Fruit fly (Drosophila melanogaster) whole organism, wandering third instar larva: ENCODE data around the gene SelT.
A peak's percentile ranks its signal among the peaks of the same experiment; 100 is the strongest.

ENCODE experiments used
- Abd-B ChIP-seq: fragments of >200 bp; optimal IDR thresholded peaks from 2 replicates; lab custom pipeline; 2017; ENCODE audit warnings: missing biosample characterization, missing genetic modification characterization
- CG32264 ChIP-seq: fragments of 200-800 bp; sonication (Bioruptor generic); optimal IDR thresholded peaks from 2 replicates; lab custom pipeline; 2016; ENCODE audit warnings: missing biosample characterization, missing genetic modification characterization
- CG9705 ChIP-seq: fragments of 200-800 bp; sonication (Bioruptor generic); optimal IDR thresholded peaks from 2 replicates; lab custom pipeline; 2018; ENCODE audit warnings: missing biosample characterization, mild to moderate bottlenecking, missing genetic modification characterization
- CrebA ChIP-seq: fragments of 200-800 bp; sonication (Bioruptor generic); optimal IDR thresholded peaks from 2 replicates; lab custom pipeline; 2016; ENCODE audit warnings: missing biosample characterization, mild to moderate bottlenecking, missing genetic modification characterization, borderline replicate concordance
- Dfd ChIP-seq: fragments of >200 bp; optimal IDR thresholded peaks from 2 replicates; lab custom pipeline; 2017; ENCODE audit warnings: missing biosample characterization, missing genetic modification characterization
- Dif ChIP-seq: fragments of 200-275, 200-300 bp; sonication (Bioruptor generic); optimal IDR thresholded peaks from 2 replicates; lab custom pipeline; 2018; ENCODE audit warnings: missing biosample characterization, missing genetic modification characterization; ENCODE audit not compliant: partially characterized antibody
- GATAd ChIP-seq: sonication (Bioruptor generic); optimal IDR thresholded peaks from 2 replicates; lab custom pipeline; 2016; ENCODE audit warnings: missing biosample characterization, missing genetic modification characterization
- HLH106 ChIP-seq: fragments of 200-800 bp; optimal IDR thresholded peaks from 3 replicates; lab custom pipeline; 2019; ENCODE audit warnings: missing biosample characterization, mild to moderate bottlenecking, missing genetic modification characterization, moderate library complexity
- Hnf4 ChIP-seq: fragments of 200-800 bp; sonication (Bioruptor generic); optimal IDR thresholded peaks from 2 replicates; lab custom pipeline; 2016; ENCODE audit warnings: missing biosample characterization, mild to moderate bottlenecking, missing genetic modification characterization
- Hr78 ChIP-seq: fragments of >200 bp; optimal IDR thresholded peaks from 2 replicates; lab custom pipeline; 2017; ENCODE audit warnings: missing biosample characterization, missing genetic modification characterization
- Hr83 ChIP-seq: fragments of 200-300 bp; sonication (Bioruptor generic); optimal IDR thresholded peaks from 2 replicates; lab custom pipeline; 2016; ENCODE audit warnings: missing biosample characterization, mild to moderate bottlenecking, missing genetic modification characterization, moderate library complexity; ENCODE audit not compliant: poor library complexity, severe bottlenecking
- Jra ChIP-seq: sonication (Bioruptor generic); optimal IDR thresholded peaks from 2 replicates; lab custom pipeline; 2016; ENCODE audit warnings: missing biosample characterization, missing genetic modification characterization
- Mio ChIP-seq: sonication (Bioruptor generic); optimal IDR thresholded peaks from 2 replicates; lab custom pipeline; 2016; ENCODE audit warnings: missing biosample characterization, missing genetic modification characterization
- Myc ChIP-seq: fragments of >200 bp; optimal IDR thresholded peaks from 2 replicates; lab custom pipeline; 2017
- N ChIP-seq: fragments of >200 bp; optimal IDR thresholded peaks from 2 replicates; lab custom pipeline; 2018; ENCODE audit warnings: missing biosample characterization, missing external identifiers, missing genetic modification characterization
- OdsH ChIP-seq: fragments of 200-800 bp; sonication (Bioruptor generic); optimal IDR thresholded peaks from 2 replicates; lab custom pipeline; 2016; ENCODE audit warnings: missing biosample characterization, mild to moderate bottlenecking, missing genetic modification characterization
- Rel ChIP-seq, 2 experiments: fragments of 200-800 bp; sonication (Bioruptor generic) in 1 of 2; optimal IDR thresholded peaks; 2 replicates in 1 of 2; 3 replicates in 1 of 2; lab custom pipeline; 2016 to 2019; ENCODE audit warnings: mild to moderate bottlenecking in 2 of 2, missing biosample characterization in 2 of 2, missing genetic modification characterization in 2 of 2, moderate library complexity in 1 of 2
- Sp1 ChIP-seq: fragments of 200-800 bp; sonication (Bioruptor generic); optimal IDR thresholded peaks from 3 replicates; lab custom pipeline; 2019; ENCODE audit warnings: missing biosample characterization, mild to moderate bottlenecking, missing genetic modification characterization, moderate library complexity
- Vsx2 ChIP-seq: fragments of 200-300, 225-300 bp; sonication (Bioruptor generic); optimal IDR thresholded peaks from 2 replicates; lab custom pipeline; 2018; ENCODE audit warnings: missing biosample characterization, missing genetic modification characterization; ENCODE audit not compliant: partially characterized antibody
- br ChIP-seq: fragments of 200-800 bp; sonication (Bioruptor generic); optimal IDR thresholded peaks from 2 replicates; lab custom pipeline; 2016; ENCODE audit warnings: missing biosample characterization, missing genetic modification characterization
- brk ChIP-seq: fragments of 200-800 bp; sonication (Bioruptor generic); optimal IDR thresholded peaks from 2 replicates; lab custom pipeline; 2016; ENCODE audit warnings: missing biosample characterization, mild to moderate bottlenecking, missing genetic modification characterization
- dl ChIP-seq, 2 experiments: fragments of 175-275, 200-275 bp in 1 of 2; fragments of 200-275 bp in 1 of 2; sonication (Bioruptor generic); optimal IDR thresholded peaks; lab custom pipeline; 2018; ENCODE audit warnings: mild to moderate bottlenecking in 2 of 2, missing biosample characterization in 2 of 2, missing genetic modification characterization in 2 of 2, moderate library complexity in 2 of 2; ENCODE audit not compliant: partially characterized antibody in 2 of 2, insufficient read depth in 1 of 2
- dmrt93B ChIP-seq: fragments of 200-800 bp; sonication (Bioruptor generic); optimal IDR thresholded peaks from 2 replicates; lab custom pipeline; 2018; ENCODE audit warnings: missing biosample characterization, mild to moderate bottlenecking, missing genetic modification characterization
- dsf ChIP-seq: sonication (Bioruptor generic); optimal IDR thresholded peaks from 2 replicates; lab custom pipeline; 2016; ENCODE audit warnings: missing biosample characterization, missing genetic modification characterization, borderline replicate concordance
- ey ChIP-seq: fragments of 200-800 bp; sonication (Bioruptor generic); optimal IDR thresholded peaks from 2 replicates; lab custom pipeline; 2016; ENCODE audit warnings: missing biosample characterization, missing genetic modification characterization
- foxo ChIP-seq, 2 experiments: fragments of 200-800 bp; sonication (Bioruptor generic); optimal IDR thresholded peaks; 2 replicates in 1 of 2; 3 replicates in 1 of 2; lab custom pipeline; 2016 to 2017; ENCODE audit warnings: missing biosample characterization in 2 of 2, missing genetic modification characterization in 2 of 2
- fru ChIP-seq: fragments of 200-800 bp; sonication (Bioruptor generic); optimal IDR thresholded peaks from 3 replicates; lab custom pipeline; 2016; ENCODE audit warnings: missing biosample characterization, mild to moderate bottlenecking, missing genetic modification characterization
- h ChIP-seq: fragments of 200-800 bp; sonication (Bioruptor generic); optimal IDR thresholded peaks from 3 replicates; lab custom pipeline; 2016; ENCODE audit warnings: missing biosample characterization, mild to moderate bottlenecking, missing genetic modification characterization
- jim ChIP-seq: fragments of 175-275, 200-325 bp; sonication (Bioruptor generic); optimal IDR thresholded peaks from 2 replicates; lab custom pipeline; 2016; ENCODE audit warnings: missing biosample characterization, mild to moderate bottlenecking, missing genetic modification characterization
- lola ChIP-seq: fragments of >200 bp; optimal IDR thresholded peaks from 2 replicates; lab custom pipeline; 2017; ENCODE audit warnings: missing biosample characterization, missing genetic modification characterization
- pan ChIP-seq: fragments of >200 bp; optimal IDR thresholded peaks from 2 replicates; lab custom pipeline; 2017
- psq ChIP-seq: fragments of 200-800 bp; sonication (Bioruptor generic); optimal IDR thresholded peaks from 3 replicates; lab custom pipeline; 2017; ENCODE audit warnings: missing biosample characterization, mild to moderate bottlenecking, missing genetic modification characterization, moderate library complexity
- rgr ChIP-seq: fragments of 200-800 bp; sonication (Bioruptor generic); optimal IDR thresholded peaks from 3 replicates; lab custom pipeline; 2016; ENCODE audit warnings: missing biosample characterization, mild to moderate bottlenecking, missing genetic modification characterization
- sage ChIP-seq: fragments of 200-800 bp; sonication (Bioruptor generic); optimal IDR thresholded peaks from 2 replicates; lab custom pipeline; 2016; ENCODE audit warnings: missing biosample characterization, mild to moderate bottlenecking, missing genetic modification characterization
- sv ChIP-seq: fragments of 200-800 bp; sonication (Bioruptor generic); optimal IDR thresholded peaks from 3 replicates; lab custom pipeline; 2016; ENCODE audit warnings: missing biosample characterization, missing genetic modification characterization
- tai ChIP-seq: sonication (Bioruptor generic); optimal IDR thresholded peaks from 2 replicates; lab custom pipeline; 2016; ENCODE audit warnings: missing biosample characterization, missing genetic modification characterization
- usp ChIP-seq: fragments of >200 bp; optimal IDR thresholded peaks from 2 replicates; lab custom pipeline; 2017; ENCODE audit warnings: missing biosample characterization, missing genetic modification characterization
- woc ChIP-seq: sonication (Bioruptor generic); optimal IDR thresholded peaks from 2 replicates; lab custom pipeline; 2016; ENCODE audit warnings: missing biosample characterization, mild to moderate bottlenecking, missing genetic modification characterization

SelT gene

DNA sequence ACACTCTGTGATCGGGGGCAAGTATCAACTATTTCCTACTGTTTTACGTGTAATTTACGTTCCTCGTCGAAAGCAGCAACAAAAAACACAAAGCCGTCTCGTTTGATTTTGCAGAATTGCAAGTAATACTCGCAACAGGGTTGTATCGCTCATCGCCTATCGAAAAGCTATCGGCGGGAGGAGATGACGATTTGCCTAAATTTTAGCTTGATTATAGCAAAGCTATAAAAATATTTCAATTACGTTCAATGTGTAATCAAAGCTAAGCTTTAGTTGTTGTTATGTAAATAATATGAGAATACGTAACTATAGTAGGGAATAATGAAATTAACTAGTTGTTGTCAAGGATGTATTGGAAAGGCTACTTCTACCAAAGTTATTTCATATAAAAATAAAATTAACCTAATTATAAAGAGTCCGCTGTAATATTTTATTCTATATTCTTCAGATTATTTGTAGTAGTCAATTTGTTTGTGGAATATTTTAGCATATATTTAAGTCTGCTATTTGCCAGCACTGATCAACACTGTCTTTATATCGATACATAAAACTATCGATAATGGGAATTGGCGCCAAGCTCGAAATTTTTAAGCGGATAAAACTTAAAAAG is 49.0 kb downstream of the SelT start, which contains the start of gene Rpn11 (continued):
- TF ChIP-seq lola (GFP tag; lab: Kevin White, UChicago) = no peak
- no peak for TF ChIP-seq dsf (GFP tag; lab: Kevin White, UChicago)
- TF ChIP-seq pan = no peak
- TF ChIP-seq Myc (lab: Kevin White, UChicago) = peak; percentile 91
- TF ChIP-seq usp (GFP tag; lab: Kevin White, UChicago) = no peak
- no peak for TF ChIP-seq jim
- no peak for TF ChIP-seq GATAd (GFP tag; lab: Kevin White, UChicago)
- no peak for TF ChIP-seq CrebA (GFP tag; lab: Kevin White, UChicago)
- TF ChIP-seq Hr83 (GFP tag; lab: Kevin White, UChicago) = peak; percentile 5
- TF ChIP-seq sv (GFP tag; lab: Kevin White, UChicago) = peak; percentile 26
- TF ChIP-seq CG32264 (GFP tag; lab: Kevin White, UChicago) = no peak

DNA sequence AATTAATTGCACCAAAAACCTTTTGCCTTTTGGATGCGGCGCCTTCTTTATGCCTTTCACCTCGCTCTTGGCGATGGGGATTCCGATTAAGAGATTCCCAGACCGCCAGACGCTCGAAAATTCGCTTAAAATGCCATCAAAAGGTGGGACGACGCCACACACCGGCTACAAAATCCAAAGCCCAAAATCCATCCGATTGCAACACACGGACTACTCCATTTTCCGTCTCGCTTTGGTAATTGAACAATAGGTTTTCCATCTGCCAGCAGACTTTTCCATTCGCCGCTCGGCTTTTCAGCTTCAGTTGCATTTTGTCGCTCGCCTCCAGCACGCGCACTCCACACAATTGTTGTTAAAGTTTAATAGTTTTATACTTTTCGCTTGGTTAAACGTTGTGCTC is 49.8 kb downstream of the SelT start, which contains the start of gene qtc:
TSS of gene qtc (plus strand) at position 301 of the 400 bp plus-strand sequence.
- no peak for TF ChIP-seq sv (GFP tag; lab: Kevin White, UChicago)

DNA sequence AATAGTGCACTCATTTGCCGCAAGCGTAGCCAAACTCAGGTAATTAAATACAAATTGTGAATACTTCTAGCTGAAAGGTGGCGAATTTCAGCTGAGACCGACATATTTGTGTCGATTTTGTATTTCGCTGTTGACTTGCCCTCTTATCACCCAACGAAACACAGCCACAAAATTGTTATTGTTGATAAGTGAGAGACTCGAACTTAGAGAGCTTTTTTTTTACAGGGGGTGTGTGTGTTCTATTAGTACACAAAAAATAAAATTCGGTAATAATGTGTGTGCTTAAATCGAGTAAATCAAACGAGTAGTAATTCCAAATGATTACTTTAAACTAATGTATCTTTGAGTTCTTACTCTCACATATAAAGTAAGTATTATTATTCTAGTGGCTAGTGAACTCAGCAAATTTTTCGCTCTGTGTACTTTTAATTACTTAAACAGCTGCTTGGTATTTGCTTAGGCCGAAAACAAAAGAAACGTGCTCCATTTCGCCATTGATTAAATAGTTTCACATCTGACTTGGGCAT is 50.3 kb downstream of the SelT start:
- TF ChIP-seq psq (GFP tag; lab: Kevin White, UChicago) (peak; percentile 71), CG32264 (GFP tag; lab: Kevin White, UChicago) (peak; percentile 48), jim (no peak), sv (GFP tag; lab: Kevin White, UChicago) (peak; percentile 64), dsf (GFP tag; lab: Kevin White, UChicago) (peak; percentile 13), Abd-B (GFP tag; lab: Kevin White, UChicago) (no peak), tai (GFP tag; lab: Kevin White, UChicago) (no peak), Hr83 (GFP tag; lab: Kevin White, UChicago) (peak; percentile 68), Hnf4 (GFP tag; lab: Kevin White, UChicago) (peak; percentile 81), Rel (GFP tag; optimal IDR thresholded peaks at IDR 0.05; lab: Kevin White, UChicago) (no peak), Rel (tag; optimal IDR thresholded peaks at IDR 0.05; lab: Kevin White, UChicago) (peak; percentile 13), Mio (GFP tag; lab: Kevin White, UChicago) (peak; percentile 0), pan (no peak), Dfd (GFP tag; lab: Kevin White, UChicago) (no peak), dl (GFP tag; optimal IDR thresholded peaks at IDR 0.05; lab: Kevin White, UChicago; ENCODE audit: insufficient read depth in 1 of 2, partially characterized antibody in 2 of 2) (no peak), OdsH (GFP tag; lab: Kevin White, UChicago) (peak; percentile 88), woc (GFP tag; lab: Kevin White, UChicago) (peak; percentile 52), sage (GFP tag; lab: Kevin White, UChicago) (peak; percentile 80), CrebA (GFP tag; lab: Kevin White, UChicago) (no peak), usp (GFP tag; lab: Kevin White, UChicago) (no peak), lola (GFP tag; lab: Kevin White, UChicago) (no peak), GATAd (GFP tag; lab: Kevin White, UChicago) (no peak), Sp1 (peak; percentile 82), brk (peak; percentile 82), ey (GFP tag; lab: Kevin White, UChicago) (peak; percentile 79), N (GFP tag; lab: Kevin White, UChicago) (no peak), foxo (GFP tag; optimal IDR thresholded peaks at IDR 0.05; lab: Kevin White, UChicago) (peak in 1 of 2 experiments; percentile 93), h (peak; percentile 85), Myc (lab: Kevin White, UChicago) (no peak), HLH106 (tag; lab: Kevin White, UChicago) (peak; percentile 42), Vsx2 (no peak), CG9705 (GFP tag; lab: Kevin White, UChicago) (no peak), fru (peak; percentile 92), br (GFP tag; lab: Kevin White, UChicago) (peak; percentile 83), Dif (GFP tag; lab: Kevin White, UChicago) (no peak), Hr78 (no peak), rgr (GFP tag; lab: Kevin White, UChicago) (peak; percentile 85), dmrt93B (GFP tag; lab: Kevin White, UChicago) (peak; percentile 46), Jra (peak; percentile 75)
